Fruit fly (Drosophila melanogaster) whole organism, adult: ENCODE measurements around the gene Root.

Experiments used
- CG11617 ChIP-seq: fragments of 200-800 bp; sonication (Bioruptor generic); optimal IDR thresholded peaks from 2 replicates; lab custom pipeline; 2017; ENCODE audit warnings: mild to moderate bottlenecking, missing biosample characterization, missing genetic modification reagents, missing genetic modification characterization
- CG12768 ChIP-seq: fragments of 200-800 bp; sonication (Bioruptor generic); optimal IDR thresholded peaks from 2 replicates; lab custom pipeline; 2017; ENCODE audit warnings: missing biosample characterization, missing genetic modification characterization, mild to moderate bottlenecking, moderate library complexity, missing genetic modification reagents
- CG14711 ChIP-seq: fragments of 200-800 bp; sonication (Bioruptor generic); optimal IDR thresholded peaks from 2 replicates; lab custom pipeline; 2018; ENCODE audit warnings: missing biosample characterization, mild to moderate bottlenecking, missing genetic modification characterization, moderate library complexity
- CG1620 ChIP-seq: fragments of 200-800 bp; sonication (Bioruptor generic); optimal IDR thresholded peaks from 2 replicates; lab custom pipeline; 2016; ENCODE audit warnings: missing biosample characterization, missing genetic modification characterization
- CG33017 ChIP-seq: fragments of 200-800 bp; sonication (Bioruptor generic); optimal IDR thresholded peaks from 2 replicates; lab custom pipeline; 2018; ENCODE audit warnings: missing biosample characterization, mild to moderate bottlenecking, missing genetic modification characterization, moderate library complexity
- CG5204 ChIP-seq: fragments of 200-800 bp; sonication (Bioruptor generic); optimal IDR thresholded peaks from 2 replicates; lab custom pipeline; 2016; ENCODE audit warnings: missing biosample characterization, missing genetic modification characterization
- CG7045 ChIP-seq: fragments of 200-800 bp; sonication (Bioruptor generic); optimal IDR thresholded peaks from 2 replicates; lab custom pipeline; 2017; ENCODE audit warnings: missing biosample characterization, mild to moderate bottlenecking, missing genetic modification characterization
- CG7101 ChIP-seq: fragments of 200-800 bp; sonication (Bioruptor generic); optimal IDR thresholded peaks from 2 replicates; lab custom pipeline; 2018; ENCODE audit warnings: missing biosample characterization, mild to moderate bottlenecking, missing genetic modification characterization, moderate library complexity
- Clk ChIP-seq: fragments of 200-800 bp; sonication (Bioruptor generic); optimal IDR thresholded peaks from 2 replicates; lab custom pipeline; 2017; ENCODE audit warnings: missing biosample characterization, missing genetic modification characterization
- Crg-1 ChIP-seq: fragments of 200-800 bp; sonication (Bioruptor generic); optimal IDR thresholded peaks from 2 replicates; lab custom pipeline; 2016; ENCODE audit warnings: missing biosample characterization, missing genetic modification characterization
- Hr96 ChIP-seq: fragments of 200-800 bp; sonication (Bioruptor generic); optimal IDR thresholded peaks from 2 replicates; lab custom pipeline; 2016; ENCODE audit warnings: missing biosample characterization, missing genetic modification characterization
- Mnt ChIP-seq: fragments of 200-800 bp; sonication (Bioruptor generic); optimal IDR thresholded peaks from 2 replicates; lab custom pipeline; 2016; ENCODE audit warnings: missing biosample characterization, mild to moderate bottlenecking, missing genetic modification characterization
- bab1 ChIP-seq: fragments of 200-800 bp; sonication (Bioruptor generic); optimal IDR thresholded peaks from 3 replicates; lab custom pipeline; 2019; ENCODE audit warnings: missing biosample characterization, mild to moderate bottlenecking, missing genetic modification characterization, moderate library complexity
- cic ChIP-seq: fragments of 200-800 bp; sonication (Bioruptor generic); optimal IDR thresholded peaks from 2 replicates; lab custom pipeline; 2017; ENCODE audit warnings: missing biosample characterization, mild to moderate bottlenecking, missing genetic modification characterization, moderate library complexity
- cnc ChIP-seq, 2 experiments: fragments of >200 bp; optimal IDR thresholded peaks; 2 replicates each; lab custom pipeline; 2017
- kay ChIP-seq: fragments of 200-800 bp; sonication (Bioruptor generic); peaks from one replicate; lab custom pipeline; 2016; ENCODE audit warnings: missing biosample characterization, missing genetic modification characterization, borderline replicate concordance
- ovo ChIP-seq: fragments of 200-800 bp; sonication (Bioruptor generic); optimal IDR thresholded peaks from 2 replicates; lab custom pipeline; 2016; ENCODE audit warnings: missing biosample characterization, missing genetic modification characterization
- pad ChIP-seq: fragments of 200-800 bp; sonication (Bioruptor generic); optimal IDR thresholded peaks from 3 replicates; lab custom pipeline; 2017; ENCODE audit warnings: missing biosample characterization, missing genetic modification characterization, mild to moderate bottlenecking, moderate library complexity, missing genetic modification reagents
- tj ChIP-seq: fragments of 200-800 bp; sonication (Bioruptor generic); optimal IDR thresholded peaks from 3 replicates; lab custom pipeline; 2017; ENCODE audit warnings: missing biosample characterization, mild to moderate bottlenecking, missing genetic modification characterization, moderate library complexity
- toe ChIP-seq: fragments of 200-800 bp; sonication (Bioruptor generic); optimal IDR thresholded peaks from 2 replicates; lab custom pipeline; 2016; ENCODE audit warnings: missing biosample characterization, missing genetic modification characterization

The Root gene

dm6 chr3R:24116180-24116579 is 3.1 kb downstream of the Root start, which contains the start of gene CG13607:
CG13607 (minus strand) TSS chr3R:24116322.
- TF ChIP-seq Clk (GFP tag; lab: Kevin White, UChicago): no peak
- TF ChIP-seq CG1620: no peak
- no peak for TF ChIP-seq tj (GFP tag; lab: Kevin White, UChicago)
- TF ChIP-seq toe (GFP tag; lab: Kevin White, UChicago): no peak
- TF ChIP-seq CG12768: no peak
- TF ChIP-seq CG7045 (GFP tag; lab: Kevin White, UChicago): no peak
- no peak for TF ChIP-seq bab1
- no peak for TF ChIP-seq cnc (optimal IDR thresholded peaks at IDR 0.05; lab: Kevin White, UChicago)
- TF ChIP-seq pad (GFP tag; lab: Kevin White, UChicago): no peak
- peak; percentile 10 for TF ChIP-seq CG11617 (GFP tag; lab: Kevin White, UChicago)
- no peak for TF ChIP-seq Mnt (GFP tag; lab: Kevin White, UChicago)
- TF ChIP-seq kay (GFP tag; lab: Kevin White, UChicago): no peak
- peak; percentile 27 for TF ChIP-seq Hr96 (GFP tag; lab: Kevin White, UChicago)
- TF ChIP-seq ovo: no peak
- TF ChIP-seq Crg-1 (GFP tag; lab: Kevin White, UChicago): no peak
- TF ChIP-seq CG14711: no peak
- peak; percentile 14 for TF ChIP-seq cic (GFP tag; lab: Kevin White, UChicago)
- peak; percentile 18 for TF ChIP-seq CG7101 (tag; lab: Kevin White, UChicago)
- TF ChIP-seq CG33017 (tag; lab: Kevin White, UChicago): no peak
- peak; percentile 13 for TF ChIP-seq CG5204 (GFP tag; lab: Kevin White, UChicago)

DNA sequence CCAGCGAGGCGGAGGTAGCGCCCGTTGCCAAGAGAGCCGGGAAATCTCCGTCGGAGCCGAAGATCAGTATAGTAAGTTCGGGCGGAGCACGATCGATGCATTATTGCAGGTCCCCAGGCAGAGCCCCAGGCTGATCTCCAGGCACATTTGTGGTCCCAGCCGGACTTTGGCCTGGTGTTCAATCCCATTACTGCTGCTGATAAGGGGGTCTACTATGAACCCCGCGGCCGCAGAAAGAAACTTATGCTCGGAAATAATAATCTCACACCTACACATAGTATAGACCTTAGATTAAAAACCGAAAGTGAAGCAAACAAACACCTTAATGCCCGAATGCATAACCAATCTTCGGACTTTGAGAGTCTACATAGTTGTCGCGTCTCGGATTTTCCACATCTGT is 3.9 kb downstream of the Root start:
- no peak for TF ChIP-seq bab1
- TF ChIP-seq Crg-1 (GFP tag; lab: Kevin White, UChicago): no peak
- TF ChIP-seq cnc (optimal IDR thresholded peaks at IDR 0.05; lab: Kevin White, UChicago): no peak
- no peak for TF ChIP-seq cic (GFP tag; lab: Kevin White, UChicago)
- no peak for TF ChIP-seq CG11617 (GFP tag; lab: Kevin White, UChicago)
- no peak for TF ChIP-seq CG33017 (tag; lab: Kevin White, UChicago)
- no peak for TF ChIP-seq toe (GFP tag; lab: Kevin White, UChicago)
- no peak for TF ChIP-seq CG5204 (GFP tag; lab: Kevin White, UChicago)
- TF ChIP-seq pad (GFP tag; lab: Kevin White, UChicago): no peak
- no peak for TF ChIP-seq kay (GFP tag; lab: Kevin White, UChicago)
- no peak for TF ChIP-seq CG12768
- TF ChIP-seq CG7045 (GFP tag; lab: Kevin White, UChicago): no peak
- no peak for TF ChIP-seq ovo
- TF ChIP-seq Clk (GFP tag; lab: Kevin White, UChicago): no peak
- no peak for TF ChIP-seq CG1620
- TF ChIP-seq Mnt (GFP tag; lab: Kevin White, UChicago): no peak

- no peak for TF ChIP-seq pad (GFP tag; lab: Kevin White, UChicago)
- TF ChIP-seq CG5204 (GFP tag; lab: Kevin White, UChicago): no peak
- TF ChIP-seq CG1620: no peak
- TF ChIP-seq Mnt (GFP tag; lab: Kevin White, UChicago): no peak
- TF ChIP-seq Clk (GFP tag; lab: Kevin White, UChicago): no peak
- TF ChIP-seq kay (GFP tag; lab: Kevin White, UChicago): no peak
- no peak for TF ChIP-seq cic (GFP tag; lab: Kevin White, UChicago)
- TF ChIP-seq bab1: no peak
- no peak for TF ChIP-seq tj (GFP tag; lab: Kevin White, UChicago)
- TF ChIP-seq cnc (optimal IDR thresholded peaks at IDR 0.05; lab: Kevin White, UChicago): no peak
- no peak for TF ChIP-seq CG11617 (GFP tag; lab: Kevin White, UChicago)
Measured at dm6 chr3R:24121669-24122068, 8.6 kb downstream of the Root start.

DNA sequence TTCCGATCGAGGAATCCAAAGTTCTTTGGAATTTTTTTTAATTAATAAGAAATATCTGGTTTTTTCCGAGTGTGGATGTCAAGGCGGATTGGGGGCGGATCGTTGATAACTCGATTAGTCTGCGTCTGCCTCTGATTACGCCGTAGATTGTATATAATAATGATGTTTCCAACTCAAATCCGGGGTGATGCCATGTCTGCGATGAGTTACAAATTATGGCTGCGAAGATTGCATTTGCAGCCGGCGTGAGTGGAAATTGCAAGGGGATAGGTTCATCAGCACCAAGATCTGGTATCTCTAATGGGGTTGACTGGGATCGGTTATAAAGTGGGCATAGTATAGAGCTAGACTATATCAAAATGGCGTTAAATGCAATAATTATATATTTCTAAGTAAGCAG is 9.3 kb downstream of the Root start:
- TF ChIP-seq CG14711: no peak
- TF ChIP-seq cic (GFP tag; lab: Kevin White, UChicago): no peak
- no peak for TF ChIP-seq Crg-1 (GFP tag; lab: Kevin White, UChicago)
- no peak for TF ChIP-seq CG1620
- no peak for TF ChIP-seq CG11617 (GFP tag; lab: Kevin White, UChicago)
- TF ChIP-seq Clk (GFP tag; lab: Kevin White, UChicago): no peak
- TF ChIP-seq CG33017 (tag; lab: Kevin White, UChicago): no peak
- no peak for TF ChIP-seq CG12768
- no peak for TF ChIP-seq cnc (optimal IDR thresholded peaks at IDR 0.05; lab: Kevin White, UChicago)
- no peak for TF ChIP-seq tj (GFP tag; lab: Kevin White, UChicago)
- no peak for TF ChIP-seq CG5204 (GFP tag; lab: Kevin White, UChicago)
- TF ChIP-seq CG7045 (GFP tag; lab: Kevin White, UChicago): no peak
- TF ChIP-seq Hr96 (GFP tag; lab: Kevin White, UChicago): no peak
- TF ChIP-seq Mnt (GFP tag; lab: Kevin White, UChicago): no peak
- no peak for TF ChIP-seq ovo
- no peak for TF ChIP-seq bab1
- TF ChIP-seq toe (GFP tag; lab: Kevin White, UChicago): no peak
- TF ChIP-seq kay (GFP tag; lab: Kevin White, UChicago): no peak
- no peak for TF ChIP-seq pad (GFP tag; lab: Kevin White, UChicago)
- no peak for TF ChIP-seq CG7101 (tag; lab: Kevin White, UChicago)

DNA sequence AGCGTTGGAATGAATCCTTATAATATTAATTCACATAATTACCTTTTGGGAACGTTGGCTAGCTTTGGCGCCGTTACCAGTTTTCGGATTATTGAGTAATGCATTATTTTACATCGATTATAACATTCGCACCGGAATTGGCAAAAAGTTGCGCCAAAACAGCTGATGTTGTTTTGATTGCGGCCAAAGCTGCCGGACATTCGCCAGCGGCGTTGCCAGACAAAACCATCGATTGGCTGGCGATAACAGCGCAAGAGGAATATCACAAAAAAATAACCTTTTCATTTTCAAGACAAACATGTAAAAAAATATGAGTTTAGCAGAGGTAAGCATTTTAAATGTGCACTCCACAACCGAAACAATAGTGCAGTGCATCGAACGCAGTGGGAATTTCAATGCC is 17.0 kb downstream of the Root start, which contains the start of the genes GatB and Tsc1:
Gene GatB (minus strand): TSS at position 176 of the 400 bp plus-strand sequence.
Gene Tsc1 (plus strand): TSS at position 228 of the 400 bp plus-strand sequence.
- TF ChIP-seq cic (GFP tag; lab: Kevin White, UChicago) (peak; percentile 14), pad (GFP tag; lab: Kevin White, UChicago) (no peak), Clk (GFP tag; lab: Kevin White, UChicago) (no peak), tj (GFP tag; lab: Kevin White, UChicago) (peak; percentile 21), bab1 (peak; percentile 62)

dm6 chr3R:24134580-24134979 is 21.5 kb downstream of the Root start, which contains the start of gene Sec10:
Sec10 (plus strand) TSS chr3R:24134831.
- TF ChIP-seq CG33017 (tag; lab: Kevin White, UChicago) (peak; percentile 7), CG7101 (tag; lab: Kevin White, UChicago) (peak; percentile 23), bab1 (peak; percentile 58), Hr96 (GFP tag; lab: Kevin White, UChicago) (no peak)
